Fruit fly (Drosophila melanogaster) whole organism, embryonic: Measurements from ENCODE around the gene Actn3.

Source experiments
- Atf-2 ChIP-seq: fragments of 200-800 bp; sonication (Bioruptor generic); optimal IDR thresholded peaks from 2 replicates; lab custom pipeline; 2016; ENCODE audit warnings: missing biosample characterization, missing genetic modification characterization
- CG12299 ChIP-seq: fragments of 200-800 bp; sonication (Bioruptor generic); optimal IDR thresholded peaks from 2 replicates; lab custom pipeline; 2018; ENCODE audit warnings: missing biosample characterization, mild to moderate bottlenecking, missing genetic modification characterization
- CG13296 ChIP-seq: fragments of 200-800 bp; sonication (Bioruptor generic); optimal IDR thresholded peaks from 3 replicates; lab custom pipeline; 2018; ENCODE audit warnings: missing biosample characterization, mild to moderate bottlenecking, missing genetic modification characterization
- CG13424 ChIP-seq: fragments of 200-800 bp; sonication (Bioruptor generic); optimal IDR thresholded peaks from 2 replicates; lab custom pipeline; 2019; ENCODE audit warnings: missing biosample characterization, mild to moderate bottlenecking, missing genetic modification characterization, moderate library complexity
- CG17359 ChIP-seq: fragments of 200-800 bp; sonication (Bioruptor generic); optimal IDR thresholded peaks from 3 replicates; lab custom pipeline; 2018; ENCODE audit warnings: missing biosample characterization, mild to moderate bottlenecking, missing genetic modification characterization, moderate library complexity
- CG34224 ChIP-seq: fragments of 200-800 bp; sonication (Bioruptor generic); IDR thresholded peaks from 3 replicates; pipeline ENCODE4 v1.3.6; 2022; ENCODE audit warnings: missing biosample characterization, missing genetic modification characterization; ENCODE audit not compliant: partially characterized antibody
- Gug ChIP-seq: fragments of 200-800 bp; sonication (Bioruptor generic); IDR thresholded peaks from 4 replicates; pipeline ENCODE4 v1.3.6; 2022; ENCODE audit warnings: missing biosample characterization, missing genetic modification characterization
- sna ChIP-seq: fragments of 200-800 bp; sonication (Bioruptor generic); IDR thresholded peaks from 2 replicates; pipeline ENCODE4 v1.3.6; 2022; ENCODE audit warnings: missing biosample characterization, missing genetic modification characterization; ENCODE audit not compliant: partially characterized antibody

dm6 chr3R:16977745-16978305, at the start of gene Actn3:
- TF ChIP-seq Atf-2 (GFP tag; lab: Kevin White, UChicago) (no peak), CG12299 (tag; lab: Kevin White, UChicago) (no peak), CG13296 (GFP tag; lab: Kevin White, UChicago) (no peak), Gug (no peak), CG17359 (no peak), CG34224 (GFP tag; lab: Robert Waterston, UW) (no peak), CG13424 (tag; lab: Kevin White, UChicago) (no peak), sna (GFP tag; lab: Robert Waterston, UW) (no peak)
